Worm (Caenorhabditis elegans) whole organism, young adult: ENCODE measurements around the gene lin-18.
A peak's percentile ranks its signal among the peaks of the same experiment; 100 is the strongest.

Experiments used
- F22D6.2 ChIP-seq: sonication (generic microtip); optimal IDR thresholded peaks from 2 replicates; lab custom pipeline; 2016; ENCODE audit warnings: mild to moderate bottlenecking, missing genetic modification characterization, missing compliant biosample characterization
- F39B2.1 ChIP-seq: fragments of 200-800 bp; sonication (Bioruptor generic); IDR thresholded peaks from 2 replicates; pipeline ENCODE4 v1.3.6; 2022; ENCODE audit warnings: missing genetic modification reagents, missing genetic modification characterization, missing compliant biosample characterization
- T26A5.8 ChIP-seq: sonication (generic microtip); optimal IDR thresholded peaks from 2 replicates; lab custom pipeline; 2016; ENCODE audit warnings: missing genetic modification characterization, missing compliant biosample characterization
- Y53F4B.3 ChIP-seq: fragments of 200-800 bp; sonication (Bioruptor generic); IDR thresholded peaks from 2 replicates; pipeline ENCODE4 v1.3.6; 2022; ENCODE audit warnings: missing genetic modification reagents, missing genetic modification characterization, missing compliant biosample characterization
- Y53G8AR.9 ChIP-seq: fragments of 200-800 bp; sonication (Bioruptor generic); conservative IDR thresholded peaks from 2 replicates; pipeline ENCODE4 v1.3.6; 2022; ENCODE audit warnings: missing genetic modification reagents, missing genetic modification characterization, missing compliant biosample characterization
- Y67H2A.10 ChIP-seq: fragments of 200-800 bp; sonication (Bioruptor generic); conservative IDR thresholded peaks from 2 replicates; pipeline ENCODE4 v1.3.6; 2022; ENCODE audit warnings: missing genetic modification reagents, missing genetic modification characterization, missing compliant biosample characterization
- atf-7 ChIP-seq: sonication (generic microtip); optimal IDR thresholded peaks from 2 replicates; lab custom pipeline; 2017; ENCODE audit warnings: mild to moderate bottlenecking, missing genetic modification characterization, missing compliant biosample characterization
- athp-1 ChIP-seq: sonication (generic microtip); optimal IDR thresholded peaks from 2 replicates; lab custom pipeline; 2017; ENCODE audit warnings: mild to moderate bottlenecking, missing genetic modification characterization, missing compliant biosample characterization
- cebp-2 ChIP-seq: fragments of 200-800 bp; sonication (Bioruptor generic); IDR thresholded peaks from 2 replicates; pipeline ENCODE4 v1.3.6; 2022; ENCODE audit warnings: missing genetic modification characterization, missing compliant biosample characterization
- dox-1 ChIP-seq: fragments of 200-800 bp; sonication (Bioruptor generic); IDR thresholded peaks from 2 replicates; pipeline ENCODE4 v1.3.6; 2022; ENCODE audit warnings: missing genetic modification reagents, missing genetic modification characterization, missing compliant biosample characterization
- dpl-1 ChIP-seq: fragments of 150-350 bp; optimal IDR thresholded peaks from 2 replicates; lab custom pipeline; 2014; ENCODE audit warnings: missing biosample characterization, missing genetic modification reagents, missing genetic modification characterization
- ets-4 ChIP-seq: fragments of 200-800 bp; sonication (Bioruptor generic); optimal IDR thresholded peaks from 2 replicates; lab custom pipeline; 2018; ENCODE audit warnings: mild to moderate bottlenecking, missing genetic modification characterization, missing compliant biosample characterization
- lin-54 ChIP-seq: fragments of 200-800 bp; sonication (Bioruptor generic); optimal IDR thresholded peaks from 2 replicates; lab custom pipeline; 2018; ENCODE audit warnings: mild to moderate bottlenecking, missing genetic modification characterization, missing compliant biosample characterization
- madf-10 ChIP-seq: sonication (generic microtip); optimal IDR thresholded peaks from 2 replicates; lab custom pipeline; 2016; ENCODE audit warnings: mild to moderate bottlenecking, missing genetic modification characterization, missing compliant biosample characterization
- nhr-80 ChIP-seq: sonication (generic microtip); optimal IDR thresholded peaks from 2 replicates; lab custom pipeline; 2016; ENCODE audit warnings: missing genetic modification characterization, missing compliant biosample characterization
- sptf-2 ChIP-seq: fragments of 200-800 bp; sonication (Bioruptor generic); optimal IDR thresholded peaks from 2 replicates; lab custom pipeline; 2018; ENCODE audit warnings: mild to moderate bottlenecking, missing genetic modification characterization, missing compliant biosample characterization
- tbp1 ChIP-seq: fragments of 200-800 bp; sonication (Bioruptor generic); optimal IDR thresholded peaks from 2 replicates; lab custom pipeline; 2018; ENCODE audit warnings: mild to moderate bottlenecking, missing genetic modification characterization, missing compliant biosample characterization
- xnd-1 ChIP-seq: sonication (generic microtip); optimal IDR thresholded peaks from 2 replicates; lab custom pipeline; 2016; ENCODE audit warnings: missing genotype, missing genetic modification reagents, missing genetic modification characterization, missing compliant biosample characterization
- ztf-18 ChIP-seq: sonication (generic microtip); optimal IDR thresholded peaks from 2 replicates; lab custom pipeline; 2016; ENCODE audit warnings: missing genotype, mild to moderate bottlenecking, missing genetic modification characterization, missing compliant biosample characterization
- ztf-22 ChIP-seq: fragments of 200-800 bp; sonication (Bioruptor generic); optimal IDR thresholded peaks from 2 replicates; lab custom pipeline; 2018; ENCODE audit warnings: mild to moderate bottlenecking, missing genetic modification characterization, moderate library complexity, missing compliant biosample characterization

lin-18 gene

ce11 chrX:4008922-4009321 lies 50.6 kb downstream of the lin-18 start:
- TF ChIP-seq T26A5.8 (no peak), madf-10 (tag; lab: Kevin White, UChicago) (peak; percentile 27), ztf-22 (GFP tag; lab: Kevin White, UChicago) (peak; percentile 22), athp-1 (tag; lab: Kevin White, UChicago) (no peak), nhr-80 (tag; lab: Kevin White, UChicago) (peak; percentile 95), dpl-1 (GFP tag; lab: Kevin White, UChicago) (no peak), dox-1 (GFP tag; lab: Robert Waterston, UW) (0 out of 2 replicates have a peak, but pooled peaks have one; percentile 14), ets-4 (GFP tag; lab: Kevin White, UChicago) (peak; percentile 46), F22D6.2 (tag; lab: Kevin White, UChicago) (no peak), Y53G8AR.9 (no peak), lin-54 (GFP tag; lab: Kevin White, UChicago) (no peak), xnd-1 (tag; lab: Kevin White, UChicago) (no peak), ztf-18 (tag; lab: Kevin White, UChicago) (no peak), tbp1 (GFP tag; lab: Kevin White, UChicago) (peak; percentile 30), atf-7 (tag; lab: Kevin White, UChicago) (peak; percentile 71), sptf-2 (GFP tag; lab: Kevin White, UChicago) (no peak), Y53F4B.3 (no peak), cebp-2 (0 out of 2 replicates have a peak, but pooled peaks have one; percentile 17)
- TF ChIP-seq, all 124 proteins: peak for 8

ce11 chrX:4010383-4010782 lies 52.0 kb downstream of the lin-18 start:
- TF ChIP-seq dox-1 (GFP tag; lab: Robert Waterston, UW): 0 out of 2 replicates have a peak, but pooled peaks have one; percentile 22
- no peak for TF ChIP-seq F39B2.1 (GFP tag; lab: Robert Waterston, UW)
- no peak for TF ChIP-seq Y67H2A.10 (GFP tag; lab: Robert Waterston, UW)
